Worm (Caenorhabditis elegans): ENCODE results near the gene Y55D5A.1.

The Y55D5A.1 gene

ce11 chrIII:2966462-2966861 lies 15.7 kb upstream of the Y55D5A.1 start:
- TF ChIP-seq ama-1 (optimal IDR thresholded peaks at IDR 0.05) (no peak), ama-1 (GFP tag; optimal IDR thresholded peaks at IDR 0.05) (no peak), ZK185.1 (tag; optimal IDR thresholded peaks at IDR 0.05; ENCODE audit: poor library complexity, severe bottlenecking) (no peak), mel-28 (tag; optimal IDR thresholded peaks at IDR 0.05; ENCODE audit: borderline replicate concordance) (no peak), mes-4 (tag; optimal IDR thresholded peaks at IDR 0.05) (no peak), egl-44 (GFP tag; IDR thresholded peaks at IDR 0.05) (peak; percentile 37; the same call in 1 of the 2 replicates), ceh-40 (GFP tag; IDR thresholded peaks at IDR 0.05) (no peak), snpc-3.4 (tag; optimal IDR thresholded peaks at IDR 0.05) (peak; percentile 11), rcor-1 (GFP tag; IDR thresholded peaks at IDR 0.05) (no peak; the same call in 1 of the 2 replicates), hmg-1.2 (GFP tag; IDR thresholded peaks at IDR 0.05) (peak; percentile 83), lin-40 (tag; optimal IDR thresholded peaks at IDR 0.05) (no peak), akir-1 (GFP tag; optimal IDR thresholded peaks at IDR 0.05) (no peak), atf-7 (tag; optimal IDR thresholded peaks at IDR 0.05) (no peak), Y67H2A.10 (GFP tag; conservative IDR thresholded peaks at IDR 0.05) (no peak), dox-1 (GFP tag; IDR thresholded peaks at IDR 0.05) (peak; percentile 75), ceh-58 (GFP tag; IDR thresholded peaks at IDR 0.05) (no peak), D2030.7 (GFP tag; IDR thresholded peaks at IDR 0.05) (no peak), madf-10 (tag; optimal IDR thresholded peaks at IDR 0.05) (peak; percentile 4), pha-4 (tag; optimal IDR thresholded peaks at IDR 0.05) (no peak), rpc-1 (optimal IDR thresholded peaks at IDR 0.05) (no peak), rpc-1 (tag; optimal IDR thresholded peaks at IDR 0.05) (no peak), ceh-27 (GFP tag; optimal IDR thresholded peaks at IDR 0.05) (peak; percentile 42), nfya-1 (tag; optimal IDR thresholded peaks at IDR 0.05; ENCODE audit: borderline replicate concordance, insufficient read depth) (no peak), aptf-2 (GFP tag; conservative IDR thresholded peaks at IDR 0.05) (no peak), sdz-38 (tag; optimal IDR thresholded peaks at IDR 0.05) (no peak), lsl-1 (GFP tag; optimal IDR thresholded peaks at IDR 0.05) (peak; percentile 19), nhr-90 (tag; optimal IDR thresholded peaks at IDR 0.05) (no peak), snpc-4 (GFP tag; optimal IDR thresholded peaks at IDR 0.05) (no peak), snpc-4 (tag; optimal IDR thresholded peaks at IDR 0.05) (no peak), unc-62 (GFP tag; optimal IDR thresholded peaks at IDR 0.05) (no peak), T26A5.8 (tag; optimal IDR thresholded peaks at IDR 0.05) (no peak), B0261.1 (tag; optimal IDR thresholded peaks at IDR 0.05) (no peak), attf-6 (GFP tag; IDR thresholded peaks at IDR 0.05) (no peak), F57A8.1 (GFP tag; optimal IDR thresholded peaks at IDR 0.05) (no peak), C06A6.2 (GFP tag; conservative IDR thresholded peaks at IDR 0.05) (peak; percentile 56; the same call in 1 of the 2 replicates), Y95B8A.8 (GFP tag; IDR thresholded peaks at IDR 0.05) (no peak), ztf-6 (GFP tag; IDR thresholded peaks at IDR 0.05) (no peak), chd-7 (tag; optimal IDR thresholded peaks at IDR 0.05) (no peak), ekl-4 (GFP tag; IDR thresholded peaks at IDR 0.05) (no peak; the same call in 1 of the 2 replicates), nhr-179 (tag; optimal IDR thresholded peaks at IDR 0.05) (no peak), dpff-1 (tag; optimal IDR thresholded peaks at IDR 0.05) (no peak), F49E8.2 (tag; optimal IDR thresholded peaks at IDR 0.05; ENCODE audit: insufficient read depth) (no peak), gei-17 (GFP tag; optimal IDR thresholded peaks at IDR 0.05) (no peak), egrh-3 (GFP tag; IDR thresholded peaks at IDR 0.05) (0 out of 2 replicates have a peak, but pooled peaks have one; percentile 14), ztf-3 (GFP tag; optimal IDR thresholded peaks at IDR 0.05) (no peak), ets-4 (GFP tag; optimal IDR thresholded peaks at IDR 0.05) (no peak), let-526 (GFP tag; IDR thresholded peaks at IDR 0.05) (no peak), F23B12.7 (tag; optimal IDR thresholded peaks at IDR 0.05; ENCODE audit: insufficient read depth) (peak; percentile 2), B0019.2 (GFP tag; conservative IDR thresholded peaks at IDR 0.05) (no peak), F22D6.2 (tag; optimal IDR thresholded peaks at IDR 0.05) (no peak)
